Fruit fly (Drosophila melanogaster) whole organism, embryonic: ENCODE results near the gene Nthl1.

ENCODE experiments used
- Asciz ChIP-seq: fragments of 200-800 bp; sonication (Bioruptor generic); optimal IDR thresholded peaks from 2 replicates; lab custom pipeline; 2017; ENCODE audit warnings: missing biosample characterization, mild to moderate bottlenecking, missing genetic modification characterization, missing genetic modification reagents
- CG1233 ChIP-seq: fragments of 200-800 bp; sonication (Bioruptor generic); optimal IDR thresholded peaks from 4 replicates; lab custom pipeline; 2018; ENCODE audit warnings: missing biosample characterization, mild to moderate bottlenecking, missing genetic modification characterization
- CG13296 ChIP-seq: fragments of 200-800 bp; sonication (Bioruptor generic); optimal IDR thresholded peaks from 3 replicates; lab custom pipeline; 2018; ENCODE audit warnings: missing biosample characterization, mild to moderate bottlenecking, missing genetic modification characterization
- CG16779 ChIP-seq: fragments of 200-800 bp; sonication (Bioruptor generic); IDR thresholded peaks from 2 replicates; pipeline ENCODE4 v1.3.6; 2022; ENCODE audit warnings: missing biosample characterization, missing genetic modification characterization
- CG16815 ChIP-seq: fragments of 200-800 bp; sonication (Bioruptor generic); optimal IDR thresholded peaks from 3 replicates; lab custom pipeline; 2017; ENCODE audit warnings: missing biosample characterization, mild to moderate bottlenecking, missing genetic modification characterization
- CG16863 ChIP-seq: fragments of 200-800 bp; sonication (Bioruptor generic); optimal IDR thresholded peaks from 3 replicates; lab custom pipeline; 2016; ENCODE audit warnings: missing biosample characterization, missing genetic modification characterization
- CG33557 ChIP-seq: fragments of 200-800 bp; sonication (Bioruptor generic); optimal IDR thresholded peaks from 2 replicates; lab custom pipeline; 2019; ENCODE audit warnings: missing biosample characterization, mild to moderate bottlenecking, missing genetic modification characterization, moderate library complexity
- Stat92E ChIP-seq, 3 experiments: fragments of >200 bp in 2 of 3; fragments of 200-800 bp in 1 of 3; sonication (Bioruptor generic) in 1 of 3; optimal IDR thresholded peaks; 2 replicates each; lab custom pipeline; 2017 to 2019; ENCODE audit warnings: missing biosample characterization in 3 of 3, missing genetic modification characterization in 3 of 3, mild to moderate bottlenecking in 1 of 3, moderate library complexity in 1 of 3
- knrl ChIP-seq: fragments of 200-800 bp; sonication (Bioruptor generic); IDR thresholded peaks from 3 replicates; pipeline ENCODE4 v1.3.6; 2022; ENCODE audit warnings: missing biosample characterization, missing genetic modification characterization; ENCODE audit not compliant: partially characterized antibody
- ranshi ChIP-seq: fragments of 200-800 bp; sonication (Bioruptor generic); IDR thresholded peaks from 2 replicates; pipeline ENCODE4 v1.3.6; 2022; ENCODE audit warnings: missing biosample characterization, missing genetic modification characterization
- row ChIP-seq: fragments of 200-800 bp; sonication (Bioruptor generic); IDR thresholded peaks from 3 replicates; pipeline ENCODE4 v1.3.6; 2022; ENCODE audit warnings: missing biosample characterization, missing genetic modification characterization
- vfl ChIP-seq: fragments of 200-800 bp; sonication (Bioruptor generic); optimal IDR thresholded peaks from 2 replicates; lab custom pipeline; 2016; ENCODE audit warnings: missing biosample characterization, missing genetic modification characterization

dm6 chr2L:20879567-20880141, 48.0 kb downstream of the Nthl1 start:
- TF ChIP-seq CG16863 (GFP tag; lab: Kevin White, UChicago) = no peak
- no peak for TF ChIP-seq vfl (GFP tag; lab: Kevin White, UChicago)
- TF ChIP-seq CG33557 (GFP tag; lab: Kevin White, UChicago) = no peak
- no peak for TF ChIP-seq ranshi (GFP tag; lab: Robert Waterston, UW)
- no peak for TF ChIP-seq CG16815
- TF ChIP-seq CG16779 (GFP tag; lab: Robert Waterston, UW) = no peak
- no peak for TF ChIP-seq Asciz (GFP tag; lab: Kevin White, UChicago)
- TF ChIP-seq knrl (GFP tag; lab: Robert Waterston, UW) = no peak
- no peak for TF ChIP-seq CG13296
- TF ChIP-seq Stat92E (GFP tag; optimal IDR thresholded peaks at IDR 0.05; lab: Kevin White, UChicago) = no peak
- no peak for TF ChIP-seq CG1233
- no peak for TF ChIP-seq row
